Worm (Caenorhabditis elegans) whole organism, early embryonic: ENCODE measurements around the gene F58G6.7.

ENCODE experiments used
- B0310.2 ChIP-seq: sonication (generic microtip); optimal IDR thresholded peaks from 2 replicates; lab custom pipeline; 2016; ENCODE audit warnings: mild to moderate bottlenecking, missing genetic modification characterization, missing compliant biosample characterization
- F13C5.2 ChIP-seq: sonication (generic microtip); optimal IDR thresholded peaks from 2 replicates; lab custom pipeline; 2017; ENCODE audit warnings: mild to moderate bottlenecking, missing genetic modification characterization, inconsistent platforms, missing compliant biosample characterization
- aly-1 ChIP-seq: sonication (generic microtip); optimal IDR thresholded peaks from 2 replicates; lab custom pipeline; 2016; ENCODE audit warnings: missing genetic modification characterization, missing compliant biosample characterization
- ama-1 ChIP-seq: fragments of 150-350 bp; optimal IDR thresholded peaks from 2 replicates; lab custom pipeline; 2014
- ceh-13 ChIP-seq: fragments of 200-800 bp; sonication (Bioruptor generic); optimal IDR thresholded peaks from 2 replicates; lab custom pipeline; 2018; ENCODE audit warnings: mild to moderate bottlenecking, missing genetic modification characterization, missing compliant biosample characterization
- ceh-36 ChIP-seq: sonication (generic microtip); optimal IDR thresholded peaks from 2 replicates; lab custom pipeline; 2016; ENCODE audit warnings: missing genetic modification characterization, inconsistent platforms, missing compliant biosample characterization
- hnd-1 ChIP-seq: sonication (generic microtip); optimal IDR thresholded peaks from 2 replicates; lab custom pipeline; 2016; ENCODE audit warnings: missing genetic modification characterization, missing compliant biosample characterization
- pes-1 ChIP-seq: fragments of 200-800 bp; sonication (Bioruptor generic); IDR thresholded peaks from 2 replicates; pipeline ENCODE4 v1.3.6; 2022; ENCODE audit warnings: missing genetic modification reagents, missing genetic modification characterization, missing compliant biosample characterization
- tbx-11 ChIP-seq: fragments of 200-800 bp; sonication (Bioruptor generic); IDR thresholded peaks from 2 replicates; pipeline ENCODE4 v1.3.6; 2022; ENCODE audit warnings: missing genetic modification characterization, missing compliant biosample characterization
- tra-4 ChIP-seq: sonication (generic microtip); optimal IDR thresholded peaks from 2 replicates; lab custom pipeline; 2017; ENCODE audit warnings: missing genetic modification characterization, missing compliant biosample characterization

DNA sequence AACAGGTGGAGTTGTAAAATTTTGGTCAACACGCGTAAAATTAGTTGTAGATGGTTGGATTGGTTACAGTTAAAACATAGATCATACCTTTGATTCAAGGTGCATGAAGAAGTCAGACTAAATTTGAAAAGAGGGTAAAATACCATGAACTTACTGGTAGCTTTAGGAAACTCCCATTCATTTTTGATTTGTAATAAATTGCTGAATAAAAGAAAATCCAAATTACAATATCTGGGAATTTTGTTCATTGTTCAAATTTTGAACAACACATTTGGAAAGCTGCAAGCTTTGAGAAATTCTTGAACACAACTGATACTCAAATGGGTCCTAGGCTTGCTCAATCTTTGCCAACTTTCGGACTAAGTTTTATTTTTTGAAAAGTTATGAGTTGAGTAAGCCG lies 23.9 kb downstream of the F58G6.7 start:
- TF ChIP-seq ama-1 (no peak), aly-1 (tag; lab: Kevin White, UChicago) (no peak), ceh-13 (GFP tag; lab: Kevin White, UChicago) (no peak), tbx-11 (GFP tag; lab: Robert Waterston, UW) (no peak), hnd-1 (tag; lab: Kevin White, UChicago) (no peak), tra-4 (tag; lab: Kevin White, UChicago) (no peak), F13C5.2 (tag; lab: Kevin White, UChicago) (no peak), ceh-36 (tag; lab: Kevin White, UChicago) (no peak), B0310.2 (tag; lab: Kevin White, UChicago) (no peak), pes-1 (GFP tag; lab: Robert Waterston, UW) (no peak)
